Comparison of ENCODE assay signal across 2 worm cellular contexts in the genomic region with DNA sequence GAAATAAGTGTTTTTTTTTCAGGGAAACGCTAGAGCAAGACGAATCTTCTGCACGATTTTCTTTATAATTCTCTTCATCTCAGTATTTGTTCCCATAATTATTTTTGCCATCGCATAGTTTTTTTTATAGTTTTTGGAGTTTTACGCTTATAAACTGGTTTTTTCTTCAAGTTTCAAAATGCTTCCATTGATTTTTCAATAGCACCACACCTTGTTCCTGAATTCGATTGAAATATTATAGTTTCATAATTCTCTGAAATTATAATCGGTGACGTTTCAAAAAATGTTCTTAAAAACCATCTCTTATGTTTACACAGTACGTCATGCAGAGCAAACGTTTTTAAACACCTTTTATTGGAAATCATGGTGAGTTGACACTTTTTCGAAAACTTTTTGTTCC.
A peak's percentile ranks its signal among the peaks of the same experiment; 100 is the strongest.
TF ChIP-seq lines count a peak whose summit lies in the region.

A gene (plus strand): TSS at position 301 of the 400 bp plus-strand sequence.

TF ChIP-seq in whole organism, L1 larva, 84 proteins besides CTCF, POLR2A, EP300 and RAD21:
- no peak for TF ChIP-seq ztf-11 (tag; optimal IDR thresholded peaks at IDR 0.05; lab: Kevin White, UChicago)
- TF ChIP-seq nhr-85 (tag; lab: Kevin White, UChicago): peak; percentile 6

TF ChIP-seq in whole organism, L4 larva, 104 proteins besides CTCF, POLR2A, EP300 and RAD21:
- TF ChIP-seq dmd-6 (GFP tag; IDR thresholded peaks at IDR 0.05; lab: Robert Waterston, UW) (peak; percentile 20; the same call in 1 of the 2 replicates), daf-16 (GFP tag; optimal IDR thresholded peaks at IDR 0.05; lab: Kevin White, UChicago) (no peak), daf-16 (tag; optimal IDR thresholded peaks at IDR 0.05; lab: Kevin White, UChicago) (peak; percentile 32), ceh-82 (tag; optimal IDR thresholded peaks at IDR 0.05; lab: Kevin White, UChicago) (no peak)
